Fruit fly (Drosophila melanogaster) whole organism, embryonic: ENCODE data around the gene CG10874.

Experiments
- CG10274 ChIP-seq: fragments of 200-800 bp; sonication (Bioruptor generic); optimal IDR thresholded peaks from 3 replicates; lab custom pipeline; 2017; ENCODE audit warnings: missing biosample characterization, mild to moderate bottlenecking, missing genetic modification characterization
- CG10321 ChIP-seq: fragments of 200-800 bp; sonication (Bioruptor generic); IDR thresholded peaks from 2 replicates; pipeline ENCODE4 v1.3.6; 2022; ENCODE audit warnings: missing biosample characterization, missing genetic modification characterization
- CG10431 ChIP-seq: fragments of 200-800 bp; sonication (Bioruptor generic); optimal IDR thresholded peaks from 3 replicates; lab custom pipeline; 2018; ENCODE audit warnings: missing biosample characterization, mild to moderate bottlenecking, missing genetic modification characterization
- CG10543 ChIP-seq: fragments of 200-800 bp; sonication (Bioruptor generic); optimal IDR thresholded peaks from 3 replicates; lab custom pipeline; 2017; ENCODE audit warnings: missing biosample characterization, mild to moderate bottlenecking, missing genetic modification characterization, moderate library complexity
- CG13123 ChIP-seq: fragments of 200-800 bp; sonication (Bioruptor generic); optimal IDR thresholded peaks from 2 replicates; lab custom pipeline; 2016; ENCODE audit warnings: missing biosample characterization, missing genetic modification characterization
- CG13287 ChIP-seq: fragments of 200-800 bp; sonication (Bioruptor generic); IDR thresholded peaks from 2 replicates; pipeline ENCODE4 v1.3.6; 2022; ENCODE audit warnings: missing biosample characterization, missing genetic modification characterization; ENCODE audit not compliant: partially characterized antibody
- CG13624 ChIP-seq: fragments of 200-800 bp; sonication (Bioruptor generic); optimal IDR thresholded peaks from 2 replicates; lab custom pipeline; 2016; ENCODE audit warnings: missing biosample characterization, missing genetic modification characterization
- CG14667 ChIP-seq: fragments of 200-800 bp; sonication (Bioruptor generic); IDR thresholded peaks from 2 replicates; pipeline ENCODE4 v1.3.6; 2022; ENCODE audit warnings: missing biosample characterization, missing genetic modification characterization
- CG14710 ChIP-seq: fragments of 200-800 bp; sonication (Bioruptor generic); optimal IDR thresholded peaks from 3 replicates; lab custom pipeline; 2019; ENCODE audit warnings: missing biosample characterization, mild to moderate bottlenecking, missing genetic modification characterization, moderate library complexity
- CG15269 ChIP-seq: fragments of 200-800 bp; sonication (Bioruptor generic); optimal IDR thresholded peaks from 2 replicates; lab custom pipeline; 2018; ENCODE audit warnings: missing biosample characterization, mild to moderate bottlenecking, missing genetic modification characterization, moderate library complexity
- CG15479 ChIP-seq: fragments of 200-800 bp; sonication (Bioruptor generic); optimal IDR thresholded peaks from 3 replicates; lab custom pipeline; 2019; ENCODE audit warnings: missing biosample characterization, mild to moderate bottlenecking, missing genetic modification characterization, moderate library complexity
- CG17802 ChIP-seq: fragments of 200-800 bp; sonication (Bioruptor generic); optimal IDR thresholded peaks from 2 replicates; lab custom pipeline; 2018; ENCODE audit warnings: missing biosample characterization, mild to moderate bottlenecking, missing genetic modification characterization, moderate library complexity
- CG2712 ChIP-seq: fragments of 200-800 bp; optimal IDR thresholded peaks from 3 replicates; lab custom pipeline; 2019; ENCODE audit warnings: missing biosample characterization, mild to moderate bottlenecking, missing genetic modification characterization, moderate library complexity
- CG32772 ChIP-seq: fragments of 200-800 bp; sonication (Bioruptor generic); IDR thresholded peaks from 2 replicates; pipeline ENCODE4 v1.3.6; 2022; ENCODE audit warnings: missing biosample characterization, missing genetic modification characterization
- CG33213 ChIP-seq: fragments of 200-800 bp; sonication (Bioruptor generic); optimal IDR thresholded peaks from 3 replicates; lab custom pipeline; 2016; ENCODE audit warnings: missing biosample characterization, missing genetic modification characterization
- CG4360 ChIP-seq: fragments of 200-800 bp; sonication (Bioruptor generic); IDR thresholded peaks from 2 replicates; pipeline ENCODE4 v1.3.6; 2022; ENCODE audit warnings: missing biosample characterization, missing genetic modification characterization
- CG7357 ChIP-seq: fragments of 200-800 bp; sonication (Bioruptor generic); IDR thresholded peaks from 3 replicates; pipeline ENCODE4 v1.3.6; 2022; ENCODE audit warnings: missing biosample characterization, missing genetic modification characterization
- CG8290 ChIP-seq, 3 experiments: fragments of 200-800 bp; sonication (Bioruptor generic); optimal IDR thresholded peaks; 2 replicates each; lab custom pipeline; 2016 to 2019; ENCODE audit warnings: missing biosample characterization in 3 of 3, missing genetic modification characterization in 3 of 3, mild to moderate bottlenecking in 2 of 3, moderate library complexity in 1 of 3
- CoRest ChIP-seq: fragments of 200-800 bp; sonication (Bioruptor generic); optimal IDR thresholded peaks from 3 replicates; lab custom pipeline; 2018; ENCODE audit warnings: missing biosample characterization, mild to moderate bottlenecking, missing genetic modification characterization, moderate library complexity
- D ChIP-seq, 2 experiments: fragments of 200-800 bp in 1 of 2; fragments of >200 bp in 1 of 2; sonication (Bioruptor generic) in 1 of 2; optimal IDR thresholded peaks; 2 replicates in 1 of 2; 3 replicates in 1 of 2; lab custom pipeline; 2017; ENCODE audit warnings: mild to moderate bottlenecking in 1 of 2, missing biosample characterization in 1 of 2, missing genetic modification characterization in 1 of 2, missing genetic modification reagents in 1 of 2
- Dll ChIP-seq: fragments of 200-800 bp; sonication (Bioruptor generic); IDR thresholded peaks from 4 replicates; pipeline ENCODE4 v1.3.6; 2022; ENCODE audit warnings: missing biosample characterization, missing genetic modification characterization; ENCODE audit not compliant: partially characterized antibody
- Dref ChIP-seq: fragments of 200-800 bp; sonication (Bioruptor generic); IDR thresholded peaks from 2 replicates; pipeline ENCODE4 v1.3.6; 2022; ENCODE audit warnings: missing biosample characterization, missing genetic modification characterization
- ERR ChIP-seq: fragments of 200-800 bp; sonication (Bioruptor generic); optimal IDR thresholded peaks from 2 replicates; lab custom pipeline; 2016; ENCODE audit warnings: missing biosample characterization, missing genetic modification characterization
- HLHmδ ChIP-seq: fragments of 200-800 bp; sonication (Bioruptor generic); optimal IDR thresholded peaks from 2 replicates; lab custom pipeline; 2018; ENCODE audit warnings: missing biosample characterization, mild to moderate bottlenecking, missing genetic modification characterization, moderate library complexity
- HmgD ChIP-seq: fragments of 200-800 bp; sonication (Bioruptor generic); optimal IDR thresholded peaks from 3 replicates; lab custom pipeline; 2016; ENCODE audit warnings: missing biosample characterization, missing genetic modification characterization
- Hmr ChIP-seq: fragments of 200-800 bp; sonication (Bioruptor generic); optimal IDR thresholded peaks from 3 replicates; lab custom pipeline; 2017; ENCODE audit warnings: mild to moderate bottlenecking, missing biosample characterization, missing genetic modification reagents, missing genetic modification characterization
- Jarid2 ChIP-seq: fragments of 200-800 bp; sonication (Bioruptor generic); optimal IDR thresholded peaks from 3 replicates; lab custom pipeline; 2017; ENCODE audit warnings: mild to moderate bottlenecking, missing biosample characterization, missing genetic modification reagents, missing genetic modification characterization
- MBD-R2 ChIP-seq: fragments of 200-800 bp; sonication (Bioruptor generic); IDR thresholded peaks from 2 replicates; pipeline ENCODE4 v1.3.6; 2022; ENCODE audit warnings: missing biosample characterization, missing genetic modification characterization
- Myb ChIP-seq: fragments of 200-800 bp; sonication (Bioruptor generic); optimal IDR thresholded peaks from 2 replicates; lab custom pipeline; 2016; ENCODE audit warnings: missing biosample characterization, missing genetic modification characterization
- NC2β ChIP-seq: fragments of 200-800 bp; sonication (Bioruptor generic); optimal IDR thresholded peaks from 2 replicates; lab custom pipeline; 2016; ENCODE audit warnings: missing biosample characterization, missing genetic modification characterization
- Ptx1 ChIP-seq: fragments of 200-800 bp; sonication (Bioruptor generic); IDR thresholded peaks from 2 replicates; pipeline ENCODE4 v1.3.6; 2022; ENCODE audit warnings: missing biosample characterization, missing genetic modification characterization
- Rx ChIP-seq: fragments of 200-800 bp; sonication (Bioruptor generic); IDR thresholded peaks from 2 replicates; pipeline ENCODE4 v1.3.6; 2022; ENCODE audit warnings: missing biosample characterization, missing genetic modification characterization
- Side ChIP-seq: fragments of 200-800 bp; sonication (Bioruptor generic); optimal IDR thresholded peaks from 2 replicates; lab custom pipeline; 2016; ENCODE audit warnings: missing biosample characterization, missing genetic modification characterization
- Sin3A ChIP-seq: fragments of >200 bp; optimal IDR thresholded peaks from 2 replicates; lab custom pipeline; 2018
- bigmax ChIP-seq: fragments of 200-800 bp; sonication (Bioruptor generic); optimal IDR thresholded peaks from 2 replicates; lab custom pipeline; 2018; ENCODE audit warnings: missing biosample characterization, mild to moderate bottlenecking, missing genetic modification characterization
- bowl ChIP-seq: fragments of 200-800 bp; sonication (Bioruptor generic); IDR thresholded peaks from 2 replicates; pipeline ENCODE4 v1.3.6; 2022; ENCODE audit warnings: missing biosample characterization, missing genetic modification characterization
- corto ChIP-seq: fragments of 200-800 bp; sonication (Bioruptor generic); optimal IDR thresholded peaks from 2 replicates; lab custom pipeline; 2016; ENCODE audit warnings: missing biosample characterization, mild to moderate bottlenecking, missing genetic modification characterization, moderate library complexity
- dmrt99B ChIP-seq: fragments of 200-800 bp; sonication (Bioruptor generic); optimal IDR thresholded peaks from 2 replicates; lab custom pipeline; 2018; ENCODE audit warnings: missing biosample characterization, mild to moderate bottlenecking, missing genetic modification characterization, moderate library complexity
- eve ChIP-seq, 2 experiments: fragments of >200 bp; optimal IDR thresholded peaks; 2 replicates each; lab custom pipeline; 2017; ENCODE audit warnings: missing biosample characterization in 2 of 2, missing genetic modification characterization in 2 of 2
- eyg ChIP-seq: fragments of 200-800 bp; sonication (Bioruptor generic); optimal IDR thresholded peaks from 3 replicates; lab custom pipeline; 2016; ENCODE audit warnings: missing biosample characterization, missing genetic modification characterization
- hb ChIP-seq: fragments of 200-800 bp; sonication (Bioruptor generic); IDR thresholded peaks from 3 replicates; pipeline ENCODE4 v1.3.6; 2022; ENCODE audit warnings: missing biosample characterization, missing genetic modification characterization; ENCODE audit not compliant: partially characterized antibody
- lov ChIP-seq, 2 experiments: fragments of 200-800 bp in 1 of 2; fragments of >200 bp in 1 of 2; sonication (Bioruptor generic) in 1 of 2; IDR thresholded peaks in 1 of 2; optimal IDR thresholded peaks in 1 of 2; 2 replicates in 1 of 2; 3 replicates in 1 of 2; pipeline versions ENCODE4 v1.3.6 to Lab custom; 2017 to 2022; ENCODE audit warnings: missing biosample characterization in 1 of 2, missing genetic modification characterization in 1 of 2
- mld ChIP-seq: fragments of 200-800 bp; sonication (Bioruptor generic); IDR thresholded peaks from 3 replicates; pipeline ENCODE4 v1.3.6; 2022; ENCODE audit warnings: missing biosample characterization, missing genetic modification characterization; ENCODE audit not compliant: partially characterized antibody
- nom ChIP-seq: fragments of 200-800 bp; sonication (Bioruptor generic); optimal IDR thresholded peaks from 2 replicates; lab custom pipeline; 2017; ENCODE audit warnings: missing biosample characterization, missing genetic modification characterization, mild to moderate bottlenecking, moderate library complexity, missing genetic modification reagents
- phol ChIP-seq: fragments of 200-800 bp; sonication (Bioruptor generic); optimal IDR thresholded peaks from 3 replicates; lab custom pipeline; 2018; ENCODE audit warnings: missing biosample characterization, mild to moderate bottlenecking, missing genetic modification characterization, moderate library complexity
- prd ChIP-seq, 3 experiments: fragments of >200 bp in 2 of 3; fragments of 200-800 bp in 1 of 3; sonication (Bioruptor generic) in 1 of 3; optimal IDR thresholded peaks in 2 of 3; IDR thresholded peaks in 1 of 3; 2 replicates in 2 of 3; 3 replicates in 1 of 3; pipeline versions ENCODE4 v1.3.6 to Lab custom; 2017 to 2022; ENCODE audit warnings: missing biosample characterization in 1 of 3, missing genetic modification characterization in 1 of 3
- so ChIP-seq: fragments of 200-800 bp; sonication (Bioruptor generic); IDR thresholded peaks from 3 replicates; pipeline ENCODE4 v1.3.6; 2022; ENCODE audit warnings: missing biosample characterization, missing genetic modification characterization
- sob ChIP-seq: fragments of 200-800 bp; sonication (Bioruptor generic); IDR thresholded peaks from 2 replicates; pipeline ENCODE4 v1.3.6; 2022; ENCODE audit warnings: missing biosample characterization, missing genetic modification characterization
- ttk ChIP-seq: fragments of 200-800 bp; sonication (Bioruptor generic); IDR thresholded peaks from 2 replicates; pipeline ENCODE4 v2.1.2; 2022; ENCODE audit warnings: missing biosample characterization, missing genetic modification characterization
- vfl ChIP-seq: fragments of 200-800 bp; sonication (Bioruptor generic); optimal IDR thresholded peaks from 2 replicates; lab custom pipeline; 2016; ENCODE audit warnings: missing biosample characterization, missing genetic modification characterization

The CG10874 gene

DNA sequence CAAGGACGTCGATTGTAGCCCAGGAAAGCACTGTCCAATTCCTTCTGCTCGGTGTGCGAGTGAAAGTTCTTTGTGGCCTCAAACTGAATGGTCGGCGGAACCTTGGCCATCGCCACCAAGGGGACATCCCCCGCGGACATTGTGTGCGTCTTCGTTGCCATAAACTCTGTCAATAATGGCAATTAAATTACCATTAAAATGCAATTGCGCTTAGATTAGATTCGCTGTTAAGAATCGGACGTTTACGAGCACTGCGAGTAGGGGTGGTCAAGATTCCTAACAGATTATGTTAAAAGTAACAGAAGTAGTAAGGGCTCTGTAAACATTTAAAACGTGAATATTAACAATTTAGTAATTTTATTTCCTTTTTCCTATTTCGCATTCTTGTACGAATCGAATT is 23.9 kb upstream of the CG10874 start, which contains the start of gene daed:
daed (minus strand) TSS at position 247 of the 400 bp plus-strand sequence.
- no peak for TF ChIP-seq CG4360 (GFP tag; lab: Robert Waterston, UW)
- no peak for TF ChIP-seq CG15269 (tag; lab: Kevin White, UChicago)
- TF ChIP-seq nom = no peak
- TF ChIP-seq CG10431 = no peak
- no peak for TF ChIP-seq Ptx1 (GFP tag; lab: Robert Waterston, UW)
- TF ChIP-seq CG33213 (GFP tag; lab: Kevin White, UChicago) = no peak
- TF ChIP-seq bowl (GFP tag; lab: Robert Waterston, UW) = no peak
- no peak for TF ChIP-seq CG17802 (tag; lab: Kevin White, UChicago)
- no peak for TF ChIP-seq NC2β (GFP tag; lab: Kevin White, UChicago)
- no peak for TF ChIP-seq Dref
- TF ChIP-seq CoRest (tag; lab: Kevin White, UChicago) = no peak
- no peak for TF ChIP-seq Myb (GFP tag; lab: Kevin White, UChicago)
- TF ChIP-seq CG2712 = no peak
- no peak for TF ChIP-seq lov (optimal IDR thresholded peaks at IDR 0.05; lab: Kevin White, UChicago)
- no peak for TF ChIP-seq lov (GFP tag; IDR thresholded peaks at IDR 0.05; lab: Robert Waterston, UW)
- no peak for TF ChIP-seq mld (GFP tag; lab: Robert Waterston, UW)
- TF ChIP-seq CG13123 (GFP tag; lab: Kevin White, UChicago) = no peak
- TF ChIP-seq bigmax = no peak
- TF ChIP-seq prd (optimal IDR thresholded peaks at IDR 0.05; lab: Kevin White, UChicago) = no peak
- TF ChIP-seq prd (GFP tag; IDR thresholded peaks at IDR 0.05; lab: Robert Waterston, UW) = no peak
- no peak for TF ChIP-seq CG10543 (GFP tag; lab: Kevin White, UChicago)
- TF ChIP-seq so (GFP tag; lab: Robert Waterston, UW) = no peak
- no peak for TF ChIP-seq vfl
- TF ChIP-seq ERR (GFP tag; lab: Kevin White, UChicago) = no peak
- no peak for TF ChIP-seq D (optimal IDR thresholded peaks at IDR 0.05; lab: Kevin White, UChicago)
- no peak for TF ChIP-seq D (GFP tag; optimal IDR thresholded peaks at IDR 0.05; lab: Kevin White, UChicago)
- no peak for TF ChIP-seq Rx
- no peak for TF ChIP-seq CG15479 (GFP tag; lab: Kevin White, UChicago)
- TF ChIP-seq CG13624 (GFP tag; lab: Kevin White, UChicago) = no peak
- no peak for TF ChIP-seq ttk (GFP tag; lab: Robert Waterston, UW)
- no peak for TF ChIP-seq Sin3A (lab: Kevin White, UChicago)
- TF ChIP-seq corto = no peak
- no peak for TF ChIP-seq Hmr
- TF ChIP-seq CG10321 (GFP tag; lab: Robert Waterston, UW) = no peak
- no peak for TF ChIP-seq CG14667 (GFP tag; lab: Robert Waterston, UW)
- no peak for TF ChIP-seq sob (GFP tag; lab: Robert Waterston, UW)
- TF ChIP-seq Dll = 0 out of 4 replicates have a peak, but pooled peaks have one; percentile 33
- no peak for TF ChIP-seq eyg (GFP tag; lab: Kevin White, UChicago)
- TF ChIP-seq Side (GFP tag; lab: Kevin White, UChicago) = no peak
- no peak for TF ChIP-seq CG32772 (GFP tag; lab: Robert Waterston, UW)
- TF ChIP-seq Jarid2 = no peak
- TF ChIP-seq eve (GFP tag; optimal IDR thresholded peaks at IDR 0.05; lab: Kevin White, UChicago) = no peak
- TF ChIP-seq hb (GFP tag; lab: Robert Waterston, UW) = no peak
- no peak for TF ChIP-seq dmrt99B (tag; lab: Kevin White, UChicago)
- TF ChIP-seq CG10274 (GFP tag; lab: Kevin White, UChicago) = no peak
- TF ChIP-seq CG7357 (GFP tag; lab: Robert Waterston, UW) = no peak
- TF ChIP-seq CG13287 = peak; percentile 22; the same call in 1 of the 2 replicates
- TF ChIP-seq phol (tag; lab: Kevin White, UChicago) = no peak
- TF ChIP-seq CG8290 (GFP tag; optimal IDR thresholded peaks at IDR 0.05; lab: Kevin White, UChicago) = no peak
- no peak for TF ChIP-seq CG8290 (tag; optimal IDR thresholded peaks at IDR 0.05; lab: Kevin White, UChicago)
- peak; percentile 74 for TF ChIP-seq MBD-R2 (GFP tag; lab: Robert Waterston, UW)
- TF ChIP-seq HLHmδ = no peak
- TF ChIP-seq CG14710 (tag; lab: Kevin White, UChicago) = peak; percentile 67
- no peak for TF ChIP-seq HmgD
